Fruit fly (Drosophila melanogaster) whole organism, wandering third instar larva: ENCODE results near the gene RtGEF.

Experiments used
- CG32264 ChIP-seq: fragments of 200-800 bp; sonication (Bioruptor generic); optimal IDR thresholded peaks from 2 replicates; lab custom pipeline; 2016; ENCODE audit warnings: missing biosample characterization, missing genetic modification characterization
- CG9705 ChIP-seq: fragments of 200-800 bp; sonication (Bioruptor generic); optimal IDR thresholded peaks from 2 replicates; lab custom pipeline; 2018; ENCODE audit warnings: missing biosample characterization, mild to moderate bottlenecking, missing genetic modification characterization
- CrebA ChIP-seq: fragments of 200-800 bp; sonication (Bioruptor generic); optimal IDR thresholded peaks from 2 replicates; lab custom pipeline; 2016; ENCODE audit warnings: missing biosample characterization, mild to moderate bottlenecking, missing genetic modification characterization, borderline replicate concordance
- Dif ChIP-seq: fragments of 200-275, 200-300 bp; sonication (Bioruptor generic); optimal IDR thresholded peaks from 2 replicates; lab custom pipeline; 2018; ENCODE audit warnings: missing biosample characterization, missing genetic modification characterization; ENCODE audit not compliant: partially characterized antibody
- Jra ChIP-seq: sonication (Bioruptor generic); optimal IDR thresholded peaks from 2 replicates; lab custom pipeline; 2016; ENCODE audit warnings: missing biosample characterization, missing genetic modification characterization
- dl ChIP-seq, 2 experiments: fragments of 175-275, 200-275 bp in 1 of 2; fragments of 200-275 bp in 1 of 2; sonication (Bioruptor generic); optimal IDR thresholded peaks; lab custom pipeline; 2018; ENCODE audit warnings: mild to moderate bottlenecking in 2 of 2, missing biosample characterization in 2 of 2, missing genetic modification characterization in 2 of 2, moderate library complexity in 2 of 2; ENCODE audit not compliant: partially characterized antibody in 2 of 2, insufficient read depth in 1 of 2
- ey ChIP-seq: fragments of 200-800 bp; sonication (Bioruptor generic); optimal IDR thresholded peaks from 2 replicates; lab custom pipeline; 2016; ENCODE audit warnings: missing biosample characterization, missing genetic modification characterization
- foxo ChIP-seq, 2 experiments: fragments of 200-800 bp; sonication (Bioruptor generic); optimal IDR thresholded peaks; 2 replicates in 1 of 2; 3 replicates in 1 of 2; lab custom pipeline; 2016 to 2017; ENCODE audit warnings: missing biosample characterization in 2 of 2, missing genetic modification characterization in 2 of 2
- h ChIP-seq: fragments of 200-800 bp; sonication (Bioruptor generic); optimal IDR thresholded peaks from 3 replicates; lab custom pipeline; 2016; ENCODE audit warnings: missing biosample characterization, mild to moderate bottlenecking, missing genetic modification characterization
- lola ChIP-seq: fragments of >200 bp; optimal IDR thresholded peaks from 2 replicates; lab custom pipeline; 2017; ENCODE audit warnings: missing biosample characterization, missing genetic modification characterization
- pan ChIP-seq: fragments of >200 bp; optimal IDR thresholded peaks from 2 replicates; lab custom pipeline; 2017
- psq ChIP-seq: fragments of 200-800 bp; sonication (Bioruptor generic); optimal IDR thresholded peaks from 3 replicates; lab custom pipeline; 2017; ENCODE audit warnings: missing biosample characterization, mild to moderate bottlenecking, missing genetic modification characterization, moderate library complexity
- usp ChIP-seq: fragments of >200 bp; optimal IDR thresholded peaks from 2 replicates; lab custom pipeline; 2017; ENCODE audit warnings: missing biosample characterization, missing genetic modification characterization

DNA sequence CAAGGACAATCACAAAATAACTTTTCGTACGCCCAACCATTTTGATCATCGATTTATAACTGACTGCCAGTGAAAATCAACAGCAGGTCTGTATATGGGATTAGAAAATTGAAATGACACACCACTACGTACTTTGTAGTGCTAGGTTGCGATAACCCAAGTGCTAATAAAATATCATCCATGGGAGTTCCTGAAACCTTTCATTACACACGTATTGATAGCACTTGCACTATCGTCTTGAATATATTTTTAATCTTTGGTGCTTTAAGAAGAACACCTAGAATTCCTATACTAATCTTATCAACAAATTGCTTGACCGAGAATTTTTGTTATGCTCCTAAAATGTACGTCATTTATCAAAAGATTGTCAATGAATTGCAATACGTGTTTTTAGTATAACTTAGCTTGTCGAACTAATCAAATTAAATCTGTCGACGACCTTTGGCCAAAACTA lies 23.8 kb downstream of the RtGEF start, which contains the start of gene Ugt37A1:
- TF ChIP-seq Jra (GFP tag; lab: Kevin White, UChicago) (no peak), ey (GFP tag; lab: Kevin White, UChicago) (no peak), CG9705 (GFP tag; lab: Kevin White, UChicago) (no peak), usp (GFP tag; lab: Kevin White, UChicago) (no peak), dl (GFP tag; optimal IDR thresholded peaks at IDR 0.05; lab: Kevin White, UChicago; ENCODE audit: insufficient read depth in 1 of 2, partially characterized antibody in 2 of 2) (no peak), foxo (GFP tag; optimal IDR thresholded peaks at IDR 0.05; lab: Kevin White, UChicago) (no peak), CrebA (GFP tag; lab: Kevin White, UChicago) (no peak), h (no peak), CG32264 (GFP tag; lab: Kevin White, UChicago) (no peak), pan (lab: Kevin White, UChicago) (no peak), Dif (GFP tag; lab: Kevin White, UChicago) (no peak), psq (GFP tag; lab: Kevin White, UChicago) (no peak), lola (GFP tag; lab: Kevin White, UChicago) (no peak)
